Worm (Caenorhabditis elegans) whole organism, L4/young adult: Measurements from ENCODE around the gene srh-270.

Experiments used
- W03F9.2 ChIP-seq: fragments of 150-350 bp; optimal IDR thresholded peaks from 2 replicates; lab custom pipeline; 2014; ENCODE audit warnings: missing biosample characterization, missing genetic modification characterization
- him-1 ChIP-seq: sonication (generic microtip); optimal IDR thresholded peaks from 2 replicates; lab custom pipeline; 2016; ENCODE audit warnings: missing genotype, missing genetic modification reagents, missing genetic modification characterization, missing compliant biosample characterization

DNA sequence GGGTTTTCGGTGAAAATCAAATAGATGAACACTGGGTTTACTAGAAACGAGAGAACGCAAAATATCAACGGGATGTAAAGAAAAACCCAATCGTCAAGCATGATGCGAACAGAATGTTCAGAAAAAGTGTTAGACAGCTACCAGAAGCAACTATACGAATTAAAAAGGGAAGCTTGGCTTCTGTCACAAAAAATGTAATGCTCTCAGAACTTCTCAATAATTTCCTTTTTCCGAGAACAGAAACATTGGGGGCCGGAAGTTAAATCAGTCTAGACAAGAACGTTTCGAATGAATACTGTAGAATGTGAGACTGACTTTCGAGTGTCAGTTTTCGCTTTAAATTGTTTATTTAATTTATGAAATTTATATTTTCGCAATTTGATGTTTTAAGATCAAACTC, 1.7 kb downstream of the srh-270 start, which contains the start of gene srj-54:
- TF ChIP-seq him-1 (tag; lab: Kevin White, UChicago) (no peak), W03F9.2 (tag; lab: Kevin White, UChicago) (no peak)
